Worm (Caenorhabditis elegans) whole organism, early embryonic: ENCODE results near the gene smg-3.

Experiments used
- ama-1 ChIP-seq: fragments of 150-350 bp; optimal IDR thresholded peaks from 2 replicates; lab custom pipeline; 2014
- ceh-13 ChIP-seq: fragments of 200-800 bp; sonication (Bioruptor generic); optimal IDR thresholded peaks from 2 replicates; lab custom pipeline; 2018; ENCODE audit warnings: mild to moderate bottlenecking, missing genetic modification characterization, missing compliant biosample characterization
- tbx-11 ChIP-seq: fragments of 200-800 bp; sonication (Bioruptor generic); IDR thresholded peaks from 2 replicates; pipeline ENCODE4 v1.3.6; 2022; ENCODE audit warnings: missing genetic modification characterization, missing compliant biosample characterization

DNA sequence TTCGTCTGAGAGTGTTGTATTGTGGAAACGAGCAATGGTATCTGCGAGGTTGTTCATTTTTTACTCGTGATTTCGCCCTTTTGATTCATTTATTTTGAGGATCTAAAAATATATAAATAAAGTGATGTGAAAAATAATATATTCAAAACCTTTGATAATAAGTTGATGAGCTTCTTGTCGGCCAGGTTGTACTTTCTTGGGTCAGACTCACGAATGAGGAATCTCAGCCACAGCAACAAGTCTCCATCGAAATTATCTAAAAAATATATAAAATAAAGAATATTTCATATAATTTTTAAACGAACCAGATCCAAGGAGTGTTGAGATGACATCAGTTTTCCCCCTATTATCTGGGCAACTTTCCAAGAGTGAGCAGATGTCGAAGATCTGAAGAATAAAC, 30.5 kb downstream of the smg-3 start, which contains the start of gene Y73B6BL.288:
- TF ChIP-seq tbx-11 (GFP tag; lab: Robert Waterston, UW), result no peak
- no peak for TF ChIP-seq ama-1
- TF ChIP-seq ceh-13 (GFP tag; lab: Kevin White, UChicago), result no peak
